Fruit fly (Drosophila melanogaster): ENCODE results near the gene ema.

ema gene

DNA sequence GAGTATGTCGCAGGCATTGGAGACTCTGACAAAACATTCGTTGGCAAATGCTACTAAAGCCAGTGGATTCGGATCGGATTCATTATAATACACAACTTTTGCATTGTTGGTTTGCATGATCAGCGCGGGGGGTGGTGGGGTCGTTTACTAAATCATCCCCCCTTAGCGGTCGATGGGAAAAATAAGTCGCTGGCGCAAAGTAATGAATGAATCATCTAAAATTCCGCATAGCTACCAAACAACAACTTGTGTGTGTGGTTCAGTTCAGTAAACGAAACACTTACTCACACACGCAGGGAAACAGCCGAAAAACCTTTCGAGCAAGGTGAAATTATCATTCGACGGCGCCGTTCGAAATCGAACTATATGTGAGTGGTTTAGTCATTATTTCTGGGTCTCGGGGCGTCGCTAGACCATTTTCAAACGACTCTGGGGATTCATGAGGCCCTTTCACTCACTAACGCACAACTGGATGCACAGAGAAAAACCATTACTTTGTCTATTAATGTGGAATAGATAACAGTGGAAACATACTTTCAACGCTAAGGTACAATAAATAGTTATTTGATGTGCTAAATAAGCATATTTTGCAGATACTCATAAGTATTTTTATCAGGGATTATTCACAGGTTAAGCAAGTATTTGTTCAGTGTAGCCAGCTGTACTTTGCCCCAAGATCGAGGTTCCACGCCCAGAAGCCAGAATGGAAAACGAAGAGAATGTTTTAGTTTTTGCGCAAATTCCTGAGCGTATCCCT is 7.1 kb upstream of the ema start (continued):
- TF ChIP-seq chn (GFP tag; optimal IDR thresholded peaks at IDR 0.05) (peak; percentile 13), CG12219 (GFP tag; optimal IDR thresholded peaks at IDR 0.05) (peak; percentile 84), ash1 (GFP tag; optimal IDR thresholded peaks at IDR 0.05) (no peak), aop (GFP tag; IDR thresholded peaks at IDR 0.05) (0 out of 2 replicates have a peak, but pooled peaks have one; percentile 5), CG9727 (GFP tag; optimal IDR thresholded peaks at IDR 0.05) (peak; percentile 75), CG32772 (GFP tag; IDR thresholded peaks at IDR 0.05) (peak; percentile 91), sens-2 (GFP tag; IDR thresholded peaks at IDR 0.05) (peak; percentile 87), ind (GFP tag; optimal IDR thresholded peaks at IDR 0.05) (peak; percentile 72), CG6689 (GFP tag; IDR thresholded peaks at IDR 0.05) (peak; percentile 72), Atf6 (GFP tag; IDR thresholded peaks at IDR 0.05) (peak; percentile 57; the same call in 1 of the 2 replicates), CG30020 (tag; optimal IDR thresholded peaks at IDR 0.05) (peak; percentile 33), hb (GFP tag; IDR thresholded peaks at IDR 0.05; ENCODE audit: partially characterized antibody) (no peak), sima (GFP tag; optimal IDR thresholded peaks at IDR 0.05) (no peak), CG4328 (GFP tag; optimal IDR thresholded peaks at IDR 0.05) (no peak), phol (tag; optimal IDR thresholded peaks at IDR 0.05) (peak; percentile 62), GATAe (GFP tag; conservative IDR thresholded peaks at IDR 0.05) (no peak), emc (GFP tag; optimal IDR thresholded peaks at IDR 0.05) (peak; percentile 47), jing (GFP tag; optimal IDR thresholded peaks at IDR 0.05) (peak; percentile 81), Poxn (GFP tag; IDR thresholded peaks at IDR 0.05) (peak; percentile 8; the same call in 1 of the 2 replicates), CG17359 (tag; optimal IDR thresholded peaks at IDR 0.05) (peak; percentile 85), Aef1 (GFP tag; IDR thresholded peaks at IDR 0.05) (peak; percentile 72), Hmx (GFP tag; optimal IDR thresholded peaks at IDR 0.05) (no peak), pros (GFP tag; optimal IDR thresholded peaks at IDR 0.05) (no peak), chinmo (GFP tag; IDR thresholded peaks at IDR 0.05; ENCODE audit: partially characterized antibody) (0 out of 4 replicates have a peak, but pooled peaks have one; percentile 41), Chrac-16 (GFP tag; optimal IDR thresholded peaks at IDR 0.05) (peak; percentile 47), lab (GFP tag; optimal IDR thresholded peaks at IDR 0.05) (peak; percentile 56), CG10431 (GFP tag; optimal IDR thresholded peaks at IDR 0.05) (no peak), CG3163 (GFP tag; optimal IDR thresholded peaks at IDR 0.05) (no peak), YL-1 (GFP tag; optimal IDR thresholded peaks at IDR 0.05) (no peak), peb (GFP tag; IDR thresholded peaks at IDR 0.05) (peak; percentile 76), Drgx (GFP tag; IDR thresholded peaks at IDR 0.05) (peak; percentile 88), Ptx1 (GFP tag; IDR thresholded peaks at IDR 0.05) (peak; percentile 81), dpn (GFP tag; optimal IDR thresholded peaks at IDR 0.05) (peak in 1 of 2 experiments; percentile 71), corto (GFP tag; optimal IDR thresholded peaks at IDR 0.05) (no peak), Oaz (GFP tag; IDR thresholded peaks at IDR 0.05) (peak; percentile 63), CG5180 (GFP tag; optimal IDR thresholded peaks at IDR 0.05) (no peak), sqz (GFP tag; optimal IDR thresholded peaks at IDR 0.05) (no peak), D19B (GFP tag; optimal IDR thresholded peaks at IDR 0.05) (no peak), Meics (GFP tag; optimal IDR thresholded peaks at IDR 0.05) (peak; percentile 33), p53 (GFP tag; optimal IDR thresholded peaks at IDR 0.05) (no peak), Bdp1 (GFP tag; optimal IDR thresholded peaks at IDR 0.05) (peak; percentile 63), row (GFP tag; IDR thresholded peaks at IDR 0.05) (peak; percentile 50), CG4707 (GFP tag; optimal IDR thresholded peaks at IDR 0.05) (peak; percentile 81), Deaf1 (tag; optimal IDR thresholded peaks at IDR 0.05) (no peak), dm (GFP tag; optimal IDR thresholded peaks at IDR 0.05) (peak; percentile 58), HmgZ (tag; optimal IDR thresholded peaks at IDR 0.05) (peak; percentile 73), CG6272 (GFP tag; IDR thresholded peaks at IDR 0.05) (peak; percentile 74), Adf1 (GFP tag; IDR thresholded peaks at IDR 0.05) (no peak), Hey (tag; optimal IDR thresholded peaks at IDR 0.05) (no peak), org-1 (GFP tag; optimal IDR thresholded peaks at IDR 0.05) (no peak)
